Worm (Caenorhabditis elegans) whole organism, L4/young adult: ENCODE data around the gene dyf-4.

Source experiments
- W03F9.2 ChIP-seq: fragments of 150-350 bp; optimal IDR thresholded peaks from 2 replicates; lab custom pipeline; 2014; ENCODE audit warnings: missing biosample characterization, missing genetic modification characterization
- dao-5 ChIP-seq: sonication (generic microtip); optimal IDR thresholded peaks from 2 replicates; lab custom pipeline; 2016; ENCODE audit warnings: missing genotype, missing genetic modification characterization, moderate library complexity, missing compliant biosample characterization
- him-1 ChIP-seq: sonication (generic microtip); optimal IDR thresholded peaks from 2 replicates; lab custom pipeline; 2016; ENCODE audit warnings: missing genotype, missing genetic modification reagents, missing genetic modification characterization, missing compliant biosample characterization

ce11 chrV:12528919-12529318 lies 3.4 kb upstream of the dyf-4 start:
- TF ChIP-seq him-1 (tag; lab: Kevin White, UChicago) (peak; percentile 31), W03F9.2 (no peak), dao-5 (tag; lab: Kevin White, UChicago) (no peak)
